Worm (Caenorhabditis elegans) whole organism, late embryonic: ENCODE data around the gene qua-1.

ENCODE experiments used
- C08G9.2 ChIP-seq: sonication (generic microtip); optimal IDR thresholded peaks from 2 replicates; lab custom pipeline; 2016; ENCODE audit warnings: mild to moderate bottlenecking, missing genetic modification characterization, moderate library complexity, missing compliant biosample characterization
- C38D4.7 ChIP-seq: fragments of 200-800 bp; sonication (Bioruptor generic); optimal IDR thresholded peaks from 2 replicates; lab custom pipeline; 2018; ENCODE audit warnings: mild to moderate bottlenecking, missing genetic modification characterization, moderate library complexity, missing compliant biosample characterization
- F13H6.1 ChIP-seq: sonication (generic microtip); optimal IDR thresholded peaks from 2 replicates; lab custom pipeline; 2016; ENCODE audit warnings: missing genetic modification characterization, missing compliant biosample characterization
- K02D7.2 ChIP-seq: sonication (generic microtip); optimal IDR thresholded peaks from 2 replicates; lab custom pipeline; 2017; ENCODE audit warnings: mild to moderate bottlenecking, missing genetic modification characterization, missing compliant biosample characterization
- T23F11.4 ChIP-seq: fragments of 200-800 bp; sonication (Bioruptor generic); optimal IDR thresholded peaks from 2 replicates; lab custom pipeline; 2018; ENCODE audit warnings: mild to moderate bottlenecking, missing genetic modification characterization, missing compliant biosample characterization
- ahr-1 ChIP-seq: sonication (generic microtip); optimal IDR thresholded peaks from 2 replicates; lab custom pipeline; 2016; ENCODE audit warnings: missing genetic modification characterization, missing compliant biosample characterization
- ama-1 ChIP-seq: fragments of 150-350 bp; optimal IDR thresholded peaks from 2 replicates; lab custom pipeline; 2014
- ceh-14 ChIP-seq: sonication (generic microtip); optimal IDR thresholded peaks from 2 replicates; lab custom pipeline; 2016; ENCODE audit warnings: missing genotype, missing genetic modification characterization, missing compliant biosample characterization
- ceh-18 ChIP-seq: sonication (generic microtip); optimal IDR thresholded peaks from 2 replicates; lab custom pipeline; 2016; ENCODE audit warnings: missing genetic modification characterization, missing compliant biosample characterization
- ceh-2 ChIP-seq: sonication (generic microtip); optimal IDR thresholded peaks from 2 replicates; lab custom pipeline; 2016; ENCODE audit warnings: missing genotype, missing genetic modification characterization, missing compliant biosample characterization
- ceh-24 ChIP-seq: sonication (generic microtip); optimal IDR thresholded peaks from 2 replicates; lab custom pipeline; 2016; ENCODE audit warnings: mild to moderate bottlenecking, missing genetic modification characterization, missing compliant biosample characterization
- ceh-34 ChIP-seq: sonication (generic microtip); optimal IDR thresholded peaks from 2 replicates; lab custom pipeline; 2016; ENCODE audit warnings: mild to moderate bottlenecking, missing genetic modification characterization, missing compliant biosample characterization
- ceh-45 ChIP-seq: fragments of 200-800 bp; sonication (Bioruptor generic); IDR thresholded peaks from 2 replicates; pipeline ENCODE4 v1.3.6; 2022; ENCODE audit warnings: missing genetic modification reagents, missing genetic modification characterization, missing compliant biosample characterization
- ceh-48 ChIP-seq: sonication (generic microtip); optimal IDR thresholded peaks from 2 replicates; lab custom pipeline; 2016; ENCODE audit warnings: missing genetic modification characterization, inconsistent platforms, missing compliant biosample characterization
- ceh-6 ChIP-seq: fragments of 200-800 bp; sonication (Bioruptor generic); optimal IDR thresholded peaks from 2 replicates; lab custom pipeline; 2018; ENCODE audit warnings: mild to moderate bottlenecking, missing genetic modification characterization, missing compliant biosample characterization
- che-1 ChIP-seq: sonication (generic microtip); optimal IDR thresholded peaks from 2 replicates; lab custom pipeline; 2016; ENCODE audit warnings: mild to moderate bottlenecking, missing genetic modification characterization, missing compliant biosample characterization
- elt-4 ChIP-seq: sonication (generic microtip); optimal IDR thresholded peaks from 2 replicates; lab custom pipeline; 2016; ENCODE audit warnings: missing genetic modification characterization, missing compliant biosample characterization
- eyg-1 ChIP-seq: sonication (generic microtip); optimal IDR thresholded peaks from 2 replicates; lab custom pipeline; 2016; ENCODE audit warnings: missing genotype, missing genetic modification characterization, missing compliant biosample characterization
- fax-1 ChIP-seq: sonication (generic microtip); optimal IDR thresholded peaks from 2 replicates; lab custom pipeline; 2016; ENCODE audit warnings: missing genotype, missing genetic modification characterization, missing compliant biosample characterization
- fkh-10 ChIP-seq: fragments of 150-350 bp; optimal IDR thresholded peaks from 2 replicates; lab custom pipeline; 2014; ENCODE audit warnings: missing biosample characterization, missing genetic modification reagents, missing genetic modification characterization
- fkh-6 ChIP-seq: sonication (generic microtip); optimal IDR thresholded peaks from 2 replicates; lab custom pipeline; 2016; ENCODE audit warnings: missing genetic modification characterization, missing compliant biosample characterization
- gmeb-2 ChIP-seq: sonication (generic microtip); optimal IDR thresholded peaks from 2 replicates; lab custom pipeline; 2016; ENCODE audit warnings: missing genetic modification characterization, inconsistent platforms, missing compliant biosample characterization
- hlh-13 ChIP-seq: fragments of 200-800 bp; sonication (Bioruptor generic); optimal IDR thresholded peaks from 2 replicates; lab custom pipeline; 2018; ENCODE audit warnings: mild to moderate bottlenecking, missing genetic modification characterization, missing compliant biosample characterization
- hlh-6 ChIP-seq: sonication (generic microtip); optimal IDR thresholded peaks from 2 replicates; lab custom pipeline; 2016; ENCODE audit warnings: missing genotype, missing genetic modification characterization, missing compliant biosample characterization
- hlh-8 ChIP-seq: sonication (generic microtip); optimal IDR thresholded peaks from 2 replicates; lab custom pipeline; 2016; ENCODE audit warnings: missing genotype, missing genetic modification characterization, missing compliant biosample characterization
- lim-6 ChIP-seq: sonication (generic microtip); optimal IDR thresholded peaks from 2 replicates; lab custom pipeline; 2016; ENCODE audit warnings: missing genetic modification characterization, missing compliant biosample characterization
- mec-3 ChIP-seq: sonication (generic microtip); optimal IDR thresholded peaks from 2 replicates; lab custom pipeline; 2016; ENCODE audit warnings: borderline replicate concordance, missing genetic modification characterization, missing compliant biosample characterization
- npax-4 ChIP-seq: sonication (generic microtip); optimal IDR thresholded peaks from 2 replicates; lab custom pipeline; 2016; ENCODE audit warnings: missing genetic modification characterization, missing compliant biosample characterization
- odd-2 ChIP-seq: sonication (generic microtip); optimal IDR thresholded peaks from 2 replicates; lab custom pipeline; 2017; ENCODE audit warnings: antibody characterized with exemption, mild to moderate bottlenecking, missing genetic modification characterization, missing compliant biosample characterization
- pag-3 ChIP-seq: sonication (generic microtip); optimal IDR thresholded peaks from 2 replicates; lab custom pipeline; 2016; ENCODE audit warnings: missing compliant biosample characterization, missing genetic modification characterization, borderline replicate concordance
- pat-9 ChIP-seq: fragments of 200-800 bp; sonication (Bioruptor generic); optimal IDR thresholded peaks from 2 replicates; lab custom pipeline; 2018; ENCODE audit warnings: mild to moderate bottlenecking, missing genetic modification characterization, moderate library complexity, missing compliant biosample characterization
- pax-1 ChIP-seq: fragments of 150-350 bp; optimal IDR thresholded peaks from 2 replicates; lab custom pipeline; 2014; ENCODE audit warnings: missing biosample characterization, missing genetic modification characterization
- pha-2 ChIP-seq: sonication (generic microtip); optimal IDR thresholded peaks from 2 replicates; lab custom pipeline; 2017; ENCODE audit warnings: mild to moderate bottlenecking, missing genetic modification characterization, missing compliant biosample characterization
- syd-9 ChIP-seq: sonication (generic microtip); optimal IDR thresholded peaks from 2 replicates; lab custom pipeline; 2016; ENCODE audit warnings: mild to moderate bottlenecking, missing genetic modification characterization, moderate library complexity, missing compliant biosample characterization
- tbx-7 ChIP-seq: sonication (generic microtip); optimal IDR thresholded peaks from 2 replicates; lab custom pipeline; 2016; ENCODE audit warnings: missing genotype, missing genetic modification characterization, missing compliant biosample characterization
- unc-42 ChIP-seq: sonication (generic microtip); optimal IDR thresholded peaks from 2 replicates; lab custom pipeline; 2016; ENCODE audit warnings: missing genotype, missing genetic modification characterization, missing compliant biosample characterization
- unc-55 ChIP-seq: sonication (generic microtip); optimal IDR thresholded peaks from 2 replicates; lab custom pipeline; 2017; ENCODE audit warnings: missing biosample characterization, missing genetic modification reagents, missing genetic modification characterization
- unc-86 ChIP-seq: sonication (generic microtip); optimal IDR thresholded peaks from 2 replicates; lab custom pipeline; 2016; ENCODE audit warnings: missing genetic modification characterization, missing compliant biosample characterization
- ztf-16 ChIP-seq: sonication (generic microtip); optimal IDR thresholded peaks from 2 replicates; lab custom pipeline; 2017; ENCODE audit warnings: missing genetic modification characterization, missing compliant biosample characterization

Gene qua-1

DNA sequence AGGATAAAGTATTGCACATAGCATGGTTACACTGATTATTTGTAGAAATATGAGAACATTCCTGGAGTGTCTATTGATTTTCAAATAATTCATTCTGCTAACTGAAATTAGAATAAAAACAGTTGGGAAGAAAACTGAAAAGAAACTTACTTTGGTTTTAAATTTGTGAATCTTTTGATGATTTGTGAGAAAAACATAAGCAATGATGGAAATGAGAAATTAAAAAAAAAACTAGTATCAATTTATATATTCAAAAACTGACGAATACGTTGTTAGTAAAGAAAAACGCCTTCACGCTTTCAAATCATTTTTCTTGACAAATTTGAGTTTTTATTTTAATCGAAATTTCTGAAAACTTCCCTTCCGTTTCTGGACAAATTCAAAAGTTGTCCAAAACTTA lies 5.5 kb upstream of the qua-1 start, which contains the start of gene T05C12.9:
T05C12.9 (minus strand) TSS at position 101 of the 400 bp plus-strand sequence.
- TF ChIP-seq odd-2 (tag; lab: Kevin White, UChicago): no peak
- TF ChIP-seq tbx-7 (tag; lab: Kevin White, UChicago): no peak
- TF ChIP-seq syd-9 (tag; lab: Kevin White, UChicago): no peak
- no peak for TF ChIP-seq ceh-18 (tag; lab: Kevin White, UChicago)
- TF ChIP-seq K02D7.2 (tag; lab: Kevin White, UChicago): no peak
- TF ChIP-seq elt-4: no peak
- no peak for TF ChIP-seq eyg-1 (tag; lab: Kevin White, UChicago)
- no peak for TF ChIP-seq mec-3 (tag; lab: Kevin White, UChicago)
- no peak for TF ChIP-seq hlh-13 (GFP tag; lab: Kevin White, UChicago)
- TF ChIP-seq ceh-14 (tag; lab: Kevin White, UChicago): no peak
- TF ChIP-seq npax-4: no peak
- TF ChIP-seq ztf-16 (tag; lab: Kevin White, UChicago): no peak
- TF ChIP-seq che-1 (tag; lab: Kevin White, UChicago): no peak
- no peak for TF ChIP-seq C38D4.7

DNA sequence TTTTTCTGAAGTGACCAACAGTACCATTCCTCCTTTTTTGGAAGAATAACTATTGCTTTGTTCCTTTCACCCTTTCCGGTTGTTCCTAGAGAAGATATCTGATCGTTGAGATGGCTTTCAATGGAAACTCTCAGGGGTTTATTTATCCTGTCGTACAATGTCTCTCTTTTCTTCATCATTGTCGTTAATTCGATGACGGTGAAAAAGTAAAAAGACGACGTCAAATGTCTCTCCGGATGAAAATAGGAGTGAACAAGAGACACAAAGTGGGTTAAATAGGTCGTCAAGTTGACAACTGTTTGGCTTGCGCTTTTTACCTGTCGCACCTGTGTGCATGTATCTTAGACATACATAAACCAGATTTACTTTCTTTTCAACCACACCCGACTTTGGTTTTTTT lies 4.7 kb upstream of the qua-1 start:
- no peak for TF ChIP-seq fax-1 (tag; lab: Kevin White, UChicago)
- TF ChIP-seq hlh-8: no peak
- no peak for TF ChIP-seq lim-6 (tag; lab: Kevin White, UChicago)
- TF ChIP-seq npax-4: no peak
- no peak for TF ChIP-seq fkh-6 (tag; lab: Kevin White, UChicago)
- no peak for TF ChIP-seq ceh-45 (GFP tag; lab: Robert Waterston, UW)
- TF ChIP-seq ahr-1 (tag; lab: Kevin White, UChicago): no peak
- TF ChIP-seq C08G9.2 (tag; lab: Kevin White, UChicago): no peak
- no peak for TF ChIP-seq ceh-18 (tag; lab: Kevin White, UChicago)

- TF ChIP-seq lim-6 (tag; lab: Kevin White, UChicago) (no peak), unc-55 (GFP tag; lab: Kevin White, UChicago) (peak; percentile 9)
Measured at ce11 chrII:8199803-8200202, 1.2 kb downstream of the qua-1 start.

ce11 chrII:8204039-8204438 lies 5.4 kb downstream of the qua-1 start, which contains the start of gene col-76:
Gene col-76, plus strand, starts transcription at chrII:8204339.
- TF ChIP-seq mec-3 (tag; lab: Kevin White, UChicago) (no peak), ztf-16 (tag; lab: Kevin White, UChicago) (no peak), C38D4.7 (no peak), che-1 (tag; lab: Kevin White, UChicago) (no peak), ceh-6 (GFP tag; lab: Kevin White, UChicago) (no peak)

DNA sequence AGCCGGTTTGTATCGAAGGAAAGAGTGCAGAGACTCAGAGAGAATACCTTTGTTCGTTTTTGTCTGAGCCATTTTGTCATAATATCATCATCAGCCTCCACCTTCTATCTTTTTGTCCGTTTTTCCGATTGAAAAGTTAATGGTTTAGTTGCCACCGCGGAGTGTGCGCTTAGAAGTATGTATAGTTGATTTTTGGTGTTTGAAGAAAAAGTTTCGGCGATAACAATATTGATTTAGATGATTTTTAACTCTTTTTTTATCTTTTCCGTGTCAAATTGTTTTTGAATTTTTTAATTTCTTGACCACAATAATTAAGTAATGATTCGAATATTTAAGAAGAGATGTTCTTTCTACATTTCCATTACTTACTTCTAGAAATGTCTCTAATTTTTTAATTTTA lies 7.0 kb downstream of the qua-1 start:
- TF ChIP-seq ama-1 (no peak), ceh-6 (GFP tag; lab: Kevin White, UChicago) (no peak), F13H6.1 (tag; lab: Kevin White, UChicago) (no peak), fkh-10 (no peak), gmeb-2 (tag; lab: Kevin White, UChicago) (no peak), pag-3 (tag; lab: Kevin White, UChicago) (no peak), pax-1 (tag; lab: Kevin White, UChicago) (no peak), fax-1 (tag; lab: Kevin White, UChicago) (no peak)

- TF ChIP-seq ceh-14 (tag; lab: Kevin White, UChicago): no peak
- TF ChIP-seq pat-9 (tag; lab: Kevin White, UChicago): no peak
- no peak for TF ChIP-seq ceh-45 (GFP tag; lab: Robert Waterston, UW)
- TF ChIP-seq ceh-2 (tag; lab: Kevin White, UChicago): no peak
- TF ChIP-seq hlh-6 (tag; lab: Kevin White, UChicago): no peak
- TF ChIP-seq npax-4: no peak
- no peak for TF ChIP-seq unc-86 (tag; lab: Kevin White, UChicago)
- no peak for TF ChIP-seq ceh-34 (tag; lab: Kevin White, UChicago)
- no peak for TF ChIP-seq T23F11.4
- no peak for TF ChIP-seq tbx-7 (tag; lab: Kevin White, UChicago)
- no peak for TF ChIP-seq unc-42 (tag; lab: Kevin White, UChicago)
- no peak for TF ChIP-seq pha-2 (tag; lab: Kevin White, UChicago)
- TF ChIP-seq ceh-24 (tag; lab: Kevin White, UChicago): no peak
- TF ChIP-seq ceh-48 (tag; lab: Kevin White, UChicago): no peak
- TF ChIP-seq ahr-1 (tag; lab: Kevin White, UChicago): no peak
Measured at ce11 chrII:8209476-8209875, 10.9 kb downstream of the qua-1 start, which contains the start of gene M110.8. Gene M110.8, minus strand, starts transcription at chrII:8209576.
